Fruit fly (Drosophila melanogaster) whole organism, embryonic: ENCODE results near the gene Glos.

ENCODE experiments used
- Antp ChIP-seq: fragments of 200-800 bp; sonication (Bioruptor generic); optimal IDR thresholded peaks from 3 replicates; lab custom pipeline; 2016; ENCODE audit warnings: missing biosample characterization, missing genetic modification characterization
- CG12299 ChIP-seq: fragments of 200-800 bp; sonication (Bioruptor generic); optimal IDR thresholded peaks from 2 replicates; lab custom pipeline; 2018; ENCODE audit warnings: missing biosample characterization, mild to moderate bottlenecking, missing genetic modification characterization
- CG12659 ChIP-seq: fragments of 200-800 bp; sonication (Bioruptor generic); optimal IDR thresholded peaks from 3 replicates; lab custom pipeline; 2017; ENCODE audit warnings: mild to moderate bottlenecking, missing biosample characterization, missing genetic modification reagents, missing genetic modification characterization
- CG13894 ChIP-seq: fragments of 200-800 bp; sonication (Bioruptor generic); optimal IDR thresholded peaks from 3 replicates; lab custom pipeline; 2018; ENCODE audit warnings: missing biosample characterization, mild to moderate bottlenecking, missing genetic modification characterization, moderate library complexity
- CG16779 ChIP-seq: fragments of 200-800 bp; sonication (Bioruptor generic); IDR thresholded peaks from 2 replicates; pipeline ENCODE4 v1.3.6; 2022; ENCODE audit warnings: missing biosample characterization, missing genetic modification characterization
- CG17612 ChIP-seq: fragments of 200-800 bp; sonication (Bioruptor generic); IDR thresholded peaks from 2 replicates; pipeline ENCODE4 v1.3.6; 2022; ENCODE audit warnings: missing biosample characterization, missing genetic modification characterization
- CG2120 ChIP-seq: fragments of 200-800 bp; sonication (Bioruptor generic); optimal IDR thresholded peaks from 3 replicates; lab custom pipeline; 2016; ENCODE audit warnings: missing biosample characterization, missing genetic modification characterization
- CG2678 ChIP-seq: fragments of 200-800 bp; sonication (Bioruptor generic); optimal IDR thresholded peaks from 3 replicates; lab custom pipeline; 2019; ENCODE audit warnings: missing biosample characterization, mild to moderate bottlenecking, missing genetic modification characterization, moderate library complexity
- CG2712 ChIP-seq: fragments of 200-800 bp; optimal IDR thresholded peaks from 3 replicates; lab custom pipeline; 2019; ENCODE audit warnings: missing biosample characterization, mild to moderate bottlenecking, missing genetic modification characterization, moderate library complexity
- CG30403 ChIP-seq: fragments of 200-800 bp; sonication (Bioruptor generic); optimal IDR thresholded peaks from 3 replicates; lab custom pipeline; 2016; ENCODE audit warnings: missing biosample characterization, missing genetic modification characterization
- CG3726 ChIP-seq: fragments of 200-800 bp; sonication (Bioruptor generic); IDR thresholded peaks from 3 replicates; pipeline ENCODE4, ENCODE4 v1.3.6; 2022; ENCODE audit warnings: missing biosample characterization, missing genetic modification characterization
- CG6254 ChIP-seq: fragments of 200-800 bp; sonication (Bioruptor generic); optimal IDR thresholded peaks from 3 replicates; lab custom pipeline; 2017; ENCODE audit warnings: mild to moderate bottlenecking, missing biosample characterization, missing genetic modification reagents, missing genetic modification characterization
- CG6791 ChIP-seq: fragments of 200-800 bp; sonication (Bioruptor generic); IDR thresholded peaks from 3 replicates; pipeline ENCODE4 v1.3.6; 2022; ENCODE audit warnings: missing biosample characterization, missing genetic modification characterization; ENCODE audit not compliant: partially characterized antibody
- CG7963 ChIP-seq: fragments of 200-800 bp; sonication (Bioruptor generic); IDR thresholded peaks from 3 replicates; pipeline ENCODE4 v1.3.6; 2022; ENCODE audit warnings: missing biosample characterization, missing genetic modification characterization; ENCODE audit not compliant: partially characterized antibody
- CTCF ChIP-seq: fragments of 200-800 bp; sonication (Bioruptor generic); optimal IDR thresholded peaks from 2 replicates; lab custom pipeline; 2017; ENCODE audit warnings: missing biosample characterization, mild to moderate bottlenecking, missing genetic modification characterization, moderate library complexity
- D ChIP-seq, 2 experiments: fragments of 200-800 bp in 1 of 2; fragments of >200 bp in 1 of 2; sonication (Bioruptor generic) in 1 of 2; optimal IDR thresholded peaks; 2 replicates in 1 of 2; 3 replicates in 1 of 2; lab custom pipeline; 2017; ENCODE audit warnings: mild to moderate bottlenecking in 1 of 2, missing biosample characterization in 1 of 2, missing genetic modification characterization in 1 of 2, missing genetic modification reagents in 1 of 2
- H15 ChIP-seq: fragments of 200-800 bp; sonication (Bioruptor generic); IDR thresholded peaks from 3 replicates; pipeline ENCODE4 v1.3.6; 2022; ENCODE audit warnings: missing biosample characterization, missing genetic modification characterization
- HmgD ChIP-seq: fragments of 200-800 bp; sonication (Bioruptor generic); optimal IDR thresholded peaks from 3 replicates; lab custom pipeline; 2016; ENCODE audit warnings: missing biosample characterization, missing genetic modification characterization
- Hmr ChIP-seq: fragments of 200-800 bp; sonication (Bioruptor generic); optimal IDR thresholded peaks from 3 replicates; lab custom pipeline; 2017; ENCODE audit warnings: mild to moderate bottlenecking, missing biosample characterization, missing genetic modification reagents, missing genetic modification characterization
- MESR4 ChIP-seq: fragments of 200-800 bp; sonication (Bioruptor generic); optimal IDR thresholded peaks from 2 replicates; lab custom pipeline; 2018; ENCODE audit warnings: missing biosample characterization, mild to moderate bottlenecking, missing genetic modification characterization, moderate library complexity
- Nf-YA ChIP-seq: fragments of 200-800 bp; sonication (Bioruptor generic); IDR thresholded peaks from 2 replicates; pipeline ENCODE4 v1.3.6; 2022; ENCODE audit warnings: missing biosample characterization, missing genetic modification characterization
- Optix ChIP-seq: fragments of 200-800 bp; sonication (Bioruptor generic); IDR thresholded peaks from 3 replicates; pipeline ENCODE4 v1.3.6; 2022; ENCODE audit warnings: missing biosample characterization, missing genetic modification characterization
- Spps ChIP-seq: fragments of 200-800 bp; sonication (Bioruptor generic); optimal IDR thresholded peaks from 2 replicates; lab custom pipeline; 2018; ENCODE audit warnings: missing biosample characterization, mild to moderate bottlenecking, missing genetic modification characterization
- Sry-δ ChIP-seq: fragments of 200-800 bp; sonication (Bioruptor generic); optimal IDR thresholded peaks from 2 replicates; lab custom pipeline; 2016; ENCODE audit warnings: missing biosample characterization, missing genetic modification characterization
- Tbp ChIP-seq: fragments of >200 bp; optimal IDR thresholded peaks from 2 replicates; lab custom pipeline; 2018; ENCODE audit warnings: missing biosample characterization, missing genetic modification characterization
- bab2 ChIP-seq: fragments of 200-800 bp; sonication (Bioruptor generic); optimal IDR thresholded peaks from 2 replicates; lab custom pipeline; 2016; ENCODE audit warnings: missing biosample characterization, missing genetic modification characterization
- chinmo ChIP-seq: fragments of 200-800 bp; sonication (Bioruptor generic); IDR thresholded peaks from 4 replicates; pipeline ENCODE4 v1.3.6; 2022; ENCODE audit warnings: missing biosample characterization, missing genetic modification characterization; ENCODE audit not compliant: partially characterized antibody
- croc ChIP-seq: fragments of 200-800 bp; sonication (Bioruptor generic); conservative IDR thresholded peaks from 3 replicates; pipeline ENCODE4 v1.3.6; 2022; ENCODE audit warnings: missing biosample characterization, missing genetic modification characterization
- dmrt11E ChIP-seq: fragments of 200-800 bp; sonication (Bioruptor generic); optimal IDR thresholded peaks from 3 replicates; lab custom pipeline; 2018; ENCODE audit warnings: missing biosample characterization, mild to moderate bottlenecking, missing genetic modification characterization, moderate library complexity
- eve ChIP-seq, 2 experiments: fragments of >200 bp; optimal IDR thresholded peaks; 2 replicates each; lab custom pipeline; 2017; ENCODE audit warnings: missing biosample characterization in 2 of 2, missing genetic modification characterization in 2 of 2
- gem ChIP-seq: fragments of 200-800 bp; sonication (Bioruptor generic); optimal IDR thresholded peaks from 2 replicates; lab custom pipeline; 2019; ENCODE audit warnings: missing biosample characterization, mild to moderate bottlenecking, missing genetic modification characterization, moderate library complexity
- gsb ChIP-seq: fragments of 200-800 bp; sonication (Bioruptor generic); IDR thresholded peaks from 2 replicates; pipeline ENCODE4 v1.3.6; 2022; ENCODE audit warnings: missing biosample characterization, missing genetic modification characterization
- inv ChIP-seq: fragments of 200-800 bp; sonication (Bioruptor generic); IDR thresholded peaks from 2 replicates; pipeline ENCODE4 v1.3.6; 2022; ENCODE audit warnings: missing biosample characterization, missing genetic modification characterization; ENCODE audit not compliant: partially characterized antibody
- pan ChIP-seq, 4 experiments: fragments of >200 bp in 3 of 4; fragments of 200-800 bp in 1 of 4; sonication (Bioruptor generic) in 1 of 4; optimal IDR thresholded peaks in 3 of 4; IDR thresholded peaks in 1 of 4; 2 replicates each; pipeline versions ENCODE4 v1.3.6 to Lab custom; 2017 to 2022; ENCODE audit warnings: missing biosample characterization in 2 of 4, missing genetic modification characterization in 2 of 4, mixed read lengths in 1 of 4
- pzg ChIP-seq: fragments of 200-800 bp; sonication (Bioruptor generic); optimal IDR thresholded peaks from 3 replicates; lab custom pipeline; 2018; ENCODE audit warnings: missing biosample characterization, mild to moderate bottlenecking, missing genetic modification characterization, moderate library complexity
- rib ChIP-seq: fragments of 200-800 bp; sonication (Bioruptor generic); IDR thresholded peaks from 2 replicates; pipeline ENCODE4 v1.3.6; 2022; ENCODE audit warnings: missing biosample characterization, missing genetic modification characterization
- row ChIP-seq: fragments of 200-800 bp; sonication (Bioruptor generic); IDR thresholded peaks from 3 replicates; pipeline ENCODE4 v1.3.6; 2022; ENCODE audit warnings: missing biosample characterization, missing genetic modification characterization
- schlank ChIP-seq: fragments of 200-800 bp; sonication (Bioruptor generic); optimal IDR thresholded peaks from 2 replicates; lab custom pipeline; 2018; ENCODE audit warnings: missing biosample characterization, mild to moderate bottlenecking, missing genetic modification characterization
- sens ChIP-seq: fragments of 200-800 bp; sonication (Bioruptor generic); peaks from one replicate; lab custom pipeline; 2016; ENCODE audit warnings: missing biosample characterization, missing genetic modification characterization
- stwl ChIP-seq: fragments of 200-800 bp; sonication (Bioruptor generic); optimal IDR thresholded peaks from 3 replicates; lab custom pipeline; 2018; ENCODE audit warnings: missing biosample characterization, mild to moderate bottlenecking, missing genetic modification characterization, moderate library complexity
- trh ChIP-seq: fragments of 200-800 bp; sonication (Bioruptor generic); optimal IDR thresholded peaks from 2 replicates; lab custom pipeline; 2016; ENCODE audit warnings: missing biosample characterization, missing genetic modification characterization
- tup ChIP-seq: fragments of 200-800 bp; sonication (Bioruptor generic); optimal IDR thresholded peaks from 2 replicates; lab custom pipeline; 2016; ENCODE audit warnings: missing biosample characterization, mild to moderate bottlenecking, missing genetic modification characterization, moderate library complexity
- vvl ChIP-seq: fragments of 200-800 bp; sonication (Bioruptor generic); IDR thresholded peaks from 2 replicates; pipeline ENCODE4 v1.3.6; 2022; ENCODE audit warnings: missing biosample characterization, missing genetic modification characterization
- wdn ChIP-seq: fragments of 200-800 bp; sonication (Bioruptor generic); IDR thresholded peaks from 2 replicates; pipeline ENCODE4 v1.3.6; 2022; ENCODE audit warnings: missing biosample characterization, missing genetic modification characterization

Glos gene

dm6 chrX:3968346-3969044, 32.2 kb downstream of the Glos start, which contains the start of gene CG6428 (continued):
- TF ChIP-seq Spps (tag; lab: Kevin White, UChicago) (no peak), MESR4 (GFP tag; lab: Kevin White, UChicago) (peak; percentile 19), Optix (GFP tag; lab: Robert Waterston, UW) (no peak), CG2678 (tag; lab: Kevin White, UChicago) (peak; percentile 30)

- no peak for TF ChIP-seq CG17612 (GFP tag; lab: Robert Waterston, UW)
- TF ChIP-seq CG6791 (GFP tag; lab: Robert Waterston, UW), result no peak
- no peak for TF ChIP-seq stwl (tag; lab: Kevin White, UChicago)
- TF ChIP-seq bab2, result no peak
- no peak for TF ChIP-seq Nf-YA (GFP tag; lab: Robert Waterston, UW)
- no peak for TF ChIP-seq Sry-δ
- 0 out of 2 replicates have a peak, but pooled peaks have one; percentile 15 for TF ChIP-seq vvl (GFP tag; lab: Robert Waterston, UW)
- no peak for TF ChIP-seq tup (GFP tag; lab: Kevin White, UChicago)
- no peak for TF ChIP-seq CG16779 (GFP tag; lab: Robert Waterston, UW)
- no peak for TF ChIP-seq H15 (GFP tag; lab: Robert Waterston, UW)
- no peak for TF ChIP-seq pzg
- no peak for TF ChIP-seq HmgD (GFP tag; lab: Kevin White, UChicago)
- no peak for TF ChIP-seq CG2120 (GFP tag; lab: Kevin White, UChicago)
- no peak for TF ChIP-seq CG3726
- peak; percentile 34 for TF ChIP-seq sens (GFP tag; lab: Kevin White, UChicago)
- TF ChIP-seq gsb (GFP tag; lab: Robert Waterston, UW), result no peak
- no peak for TF ChIP-seq rib (GFP tag; lab: Robert Waterston, UW)
- TF ChIP-seq trh (GFP tag; lab: Kevin White, UChicago), result no peak
- no peak for TF ChIP-seq CG7963 (GFP tag; lab: Robert Waterston, UW)
- no peak for TF ChIP-seq D (optimal IDR thresholded peaks at IDR 0.05; lab: Kevin White, UChicago)
- TF ChIP-seq D (GFP tag; optimal IDR thresholded peaks at IDR 0.05; lab: Kevin White, UChicago), result no peak
- no peak for TF ChIP-seq wdn (GFP tag; lab: Robert Waterston, UW)
- TF ChIP-seq CG30403 (GFP tag; lab: Kevin White, UChicago), result no peak
- TF ChIP-seq inv (GFP tag; lab: Robert Waterston, UW), result no peak
- TF ChIP-seq Hmr (GFP tag; lab: Kevin White, UChicago), result no peak
- no peak for TF ChIP-seq Tbp (GFP tag; lab: Kevin White, UChicago)
- 0 out of 3 replicates have a peak, but pooled peaks have one; percentile 26 for TF ChIP-seq row (GFP tag; lab: Robert Waterston, UW)
- no peak for TF ChIP-seq CG13894 (tag; lab: Kevin White, UChicago)
- TF ChIP-seq CG2712 (tag; lab: Kevin White, UChicago), result no peak
- TF ChIP-seq pan (optimal IDR thresholded peaks at IDR 0.05; lab: Kevin White, UChicago), result no peak
- TF ChIP-seq pan (GFP tag; optimal IDR thresholded peaks at IDR 0.05 in 1 of 2, IDR thresholded peaks at IDR 0.05 in 1 of 2), result no peak
- no peak for TF ChIP-seq schlank (tag; lab: Kevin White, UChicago)
- no peak for TF ChIP-seq CG12299 (tag; lab: Kevin White, UChicago)
- no peak for TF ChIP-seq CG2678 (tag; lab: Kevin White, UChicago)
- TF ChIP-seq CG6254 (GFP tag; lab: Kevin White, UChicago), result no peak
- TF ChIP-seq dmrt11E (tag; lab: Kevin White, UChicago), result no peak
- TF ChIP-seq CTCF, result no peak
- no peak for TF ChIP-seq Antp (GFP tag; lab: Kevin White, UChicago)
- TF ChIP-seq eve (GFP tag; optimal IDR thresholded peaks at IDR 0.05; lab: Kevin White, UChicago), result no peak
- peak; percentile 22; the same call in 1 of the 4 replicates for TF ChIP-seq chinmo
- TF ChIP-seq croc (GFP tag; lab: Robert Waterston, UW), result no peak
- TF ChIP-seq gem (tag; lab: Kevin White, UChicago), result peak; percentile 7
- TF ChIP-seq CG12659 (GFP tag; lab: Kevin White, UChicago), result no peak
These were observed 34.9 kb downstream of the Glos start, which contains the start of gene CG6414 for dm6 chrX:3971250-3971649. TSS of gene CG6414 (minus strand) at chrX:3971350.
